Fruit fly (Drosophila melanogaster): ENCODE measurements around the gene CG3581.

CG3581 gene

DNA sequence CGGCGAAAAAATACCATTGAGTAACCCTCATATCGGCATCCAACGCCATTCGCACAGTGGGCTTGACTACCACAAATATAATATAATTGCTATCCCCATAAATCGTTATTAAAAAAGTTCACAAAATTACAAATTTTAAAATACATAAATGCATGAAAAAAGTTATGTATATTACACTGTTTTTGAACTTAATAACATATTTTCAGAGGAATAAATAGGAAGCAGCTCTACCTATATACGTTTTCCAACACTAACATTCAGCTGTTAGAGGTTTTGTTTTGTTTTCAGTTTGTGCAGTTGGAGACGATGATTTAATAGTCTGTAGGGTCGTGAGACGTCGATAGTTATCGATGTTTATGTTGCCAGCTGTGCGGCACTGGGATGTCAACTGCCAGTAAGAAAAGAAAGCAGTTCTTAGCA lies 28.5 kb upstream of the CG3581 start, which contains the start of the genes Ino80 and Aptx (continued):
- peak; percentile 94 for TF ChIP-seq CG1647 (GFP tag; optimal IDR thresholded peaks at IDR 0.05)
- peak; percentile 83; the same call in 3 of the 4 replicates for TF ChIP-seq chinmo (GFP tag; IDR thresholded peaks at IDR 0.05; ENCODE audit: partially characterized antibody)
- TF ChIP-seq dysf (GFP tag; IDR thresholded peaks at IDR 0.05), result peak; percentile 95
- peak; percentile 89 for TF ChIP-seq caup (GFP tag; optimal IDR thresholded peaks at IDR 0.05; ENCODE audit: severe bottlenecking)
- TF ChIP-seq CG5953 (GFP tag; IDR thresholded peaks at IDR 0.05), result peak; percentile 85
- peak; percentile 92 for TF ChIP-seq CG2889 (GFP tag; IDR thresholded peaks at IDR 0.05)
- TF ChIP-seq CG7928 (GFP tag; optimal IDR thresholded peaks at IDR 0.05), result peak; percentile 72
- peak; percentile 80 for TF ChIP-seq Nf-YA (GFP tag; IDR thresholded peaks at IDR 0.05)
- peak; percentile 89 for TF ChIP-seq H2.0 (GFP tag; IDR thresholded peaks at IDR 0.05)
- TF ChIP-seq Adf1 (GFP tag; IDR thresholded peaks at IDR 0.05), result peak; percentile 71
- peak; percentile 88 for TF ChIP-seq Side (GFP tag; optimal IDR thresholded peaks at IDR 0.05)
- peak; percentile 90 for TF ChIP-seq CG4707 (GFP tag; optimal IDR thresholded peaks at IDR 0.05)
- TF ChIP-seq az2 (GFP tag; optimal IDR thresholded peaks at IDR 0.05), result peak; percentile 96
- TF ChIP-seq zfh1 (GFP tag; IDR thresholded peaks at IDR 0.05), result peak; percentile 95
- peak; percentile 97 for TF ChIP-seq knrl (GFP tag; IDR thresholded peaks at IDR 0.05; ENCODE audit: partially characterized antibody)
- peak; percentile 93 for TF ChIP-seq CG8924 (tag; optimal IDR thresholded peaks at IDR 0.05)
- TF ChIP-seq NC2β (GFP tag; optimal IDR thresholded peaks at IDR 0.05), result peak; percentile 88
- peak; percentile 93 for TF ChIP-seq ttk (GFP tag; IDR thresholded peaks at IDR 0.05)
- TF ChIP-seq CG2202 (tag; optimal IDR thresholded peaks at IDR 0.05), result peak; percentile 86
- TF ChIP-seq CG18619 (GFP tag; optimal IDR thresholded peaks at IDR 0.05), result peak; percentile 91
- TF ChIP-seq esg (GFP tag; conservative IDR thresholded peaks at IDR 0.05), result peak; percentile 96
- peak; percentile 95 for TF ChIP-seq CG14441 (GFP tag; IDR thresholded peaks at IDR 0.05)
- TF ChIP-seq disco-r (GFP tag; optimal IDR thresholded peaks at IDR 0.05), result peak; percentile 81
- TF ChIP-seq bcd (GFP tag; optimal IDR thresholded peaks at IDR 0.05), result peak; percentile 93
- TF ChIP-seq tna (GFP tag; IDR thresholded peaks at IDR 0.05; ENCODE audit: partially characterized antibody), result peak; percentile 88
- TF ChIP-seq CG8944 (GFP tag; optimal IDR thresholded peaks at IDR 0.05), result peak; percentile 92
- TF ChIP-seq unpg (GFP tag; optimal IDR thresholded peaks at IDR 0.05), result peak; percentile 96
- TF ChIP-seq Sin3A (optimal IDR thresholded peaks at IDR 0.05), result peak; percentile 96
- TF ChIP-seq phol (tag; optimal IDR thresholded peaks at IDR 0.05), result peak; percentile 98
- peak; percentile 65 for TF ChIP-seq wek (GFP tag; optimal IDR thresholded peaks at IDR 0.05)
- peak; percentile 84 for TF ChIP-seq ci (GFP tag; IDR thresholded peaks at IDR 0.05)
- no peak for TF ChIP-seq CG17912 (GFP tag; optimal IDR thresholded peaks at IDR 0.05)
- TF ChIP-seq Doc2 (GFP tag; IDR thresholded peaks at IDR 0.05), result peak; percentile 74; the same call in 1 of the 2 replicates
- TF ChIP-seq CG2120 (GFP tag; optimal IDR thresholded peaks at IDR 0.05), result peak; percentile 98
- peak; percentile 94 for TF ChIP-seq Hmr (GFP tag; optimal IDR thresholded peaks at IDR 0.05)
- TF ChIP-seq Atf-2 (GFP tag; optimal IDR thresholded peaks at IDR 0.05), result peak; percentile 89
- TF ChIP-seq nmo (GFP tag; optimal IDR thresholded peaks at IDR 0.05), result peak; percentile 97
- TF ChIP-seq unc-4 (GFP tag; IDR thresholded peaks at IDR 0.05; ENCODE audit: partially characterized antibody), result peak; percentile 86
- TF ChIP-seq oc (tag; optimal IDR thresholded peaks at IDR 0.05), result no peak
- TF ChIP-seq chm (GFP tag; IDR thresholded peaks at IDR 0.05), result peak; percentile 85
- peak; percentile 95 for TF ChIP-seq pum (GFP tag; optimal IDR thresholded peaks at IDR 0.05)
- TF ChIP-seq lbe (GFP tag; optimal IDR thresholded peaks at IDR 0.05), result peak; percentile 78
- peak; percentile 97 for TF ChIP-seq Xrp1 (GFP tag; IDR thresholded peaks at IDR 0.05)
- peak; percentile 88 for TF ChIP-seq ssp (GFP tag; IDR thresholded peaks at IDR 0.05)
- peak; percentile 92 for TF ChIP-seq slp2 (GFP tag; optimal IDR thresholded peaks at IDR 0.05)
- peak; percentile 93 for TF ChIP-seq CG14860 (GFP tag; IDR thresholded peaks at IDR 0.05; ENCODE audit: partially characterized antibody)
- peak; percentile 87 for TF ChIP-seq CG12236 (GFP tag; optimal IDR thresholded peaks at IDR 0.05)
- TF ChIP-seq grn (GFP tag; optimal IDR thresholded peaks at IDR 0.05), result peak; percentile 57
- peak; percentile 59 for TF ChIP-seq CG11696 (GFP tag; IDR thresholded peaks at IDR 0.05)
- TF ChIP-seq stc (GFP tag; IDR thresholded peaks at IDR 0.05), result peak; percentile 93
- peak; percentile 67 for TF ChIP-seq CG12071 (GFP tag; optimal IDR thresholded peaks at IDR 0.05)
